Fruit fly (Drosophila melanogaster) whole organism, embryonic: Measurements from ENCODE around the gene Tim17b1.

Experiments used
- Ada2b ChIP-seq: fragments of 200-800 bp; sonication (Bioruptor generic); IDR thresholded peaks from 2 replicates; pipeline ENCODE4 v1.3.6; 2022; ENCODE audit warnings: missing biosample characterization, missing genetic modification characterization
- B-H2 ChIP-seq: fragments of 200-800 bp; sonication (Bioruptor generic); optimal IDR thresholded peaks from 2 replicates; lab custom pipeline; 2018; ENCODE audit warnings: missing biosample characterization, mild to moderate bottlenecking, missing genetic modification characterization
- CG10321 ChIP-seq: fragments of 200-800 bp; sonication (Bioruptor generic); IDR thresholded peaks from 2 replicates; pipeline ENCODE4 v1.3.6; 2022; ENCODE audit warnings: missing biosample characterization, missing genetic modification characterization
- CG11398 ChIP-seq: fragments of 200-800 bp; sonication (Bioruptor generic); optimal IDR thresholded peaks from 2 replicates; lab custom pipeline; 2016; ENCODE audit warnings: missing biosample characterization, missing genetic modification characterization
- CG11456 ChIP-seq: fragments of 200-800 bp; sonication (Bioruptor generic); IDR thresholded peaks from 3 replicates; pipeline ENCODE4 v1.3.6; 2022; ENCODE audit warnings: missing biosample characterization, missing genetic modification characterization
- CG11695 ChIP-seq: fragments of 200-800 bp; sonication (Bioruptor generic); IDR thresholded peaks from 3 replicates; pipeline ENCODE4 v1.3.6; 2022; ENCODE audit warnings: missing biosample characterization, missing genetic modification characterization
- CG12391 ChIP-seq: fragments of 200-800 bp; sonication (Bioruptor generic); optimal IDR thresholded peaks from 3 replicates; lab custom pipeline; 2018; ENCODE audit warnings: missing biosample characterization, mild to moderate bottlenecking, missing genetic modification characterization, moderate library complexity
- CG14667 ChIP-seq: fragments of 200-800 bp; sonication (Bioruptor generic); IDR thresholded peaks from 2 replicates; pipeline ENCODE4 v1.3.6; 2022; ENCODE audit warnings: missing biosample characterization, missing genetic modification characterization
- CG16779 ChIP-seq: fragments of 200-800 bp; sonication (Bioruptor generic); IDR thresholded peaks from 2 replicates; pipeline ENCODE4 v1.3.6; 2022; ENCODE audit warnings: missing biosample characterization, missing genetic modification characterization
- CG2678 ChIP-seq: fragments of 200-800 bp; sonication (Bioruptor generic); optimal IDR thresholded peaks from 3 replicates; lab custom pipeline; 2019; ENCODE audit warnings: missing biosample characterization, mild to moderate bottlenecking, missing genetic modification characterization, moderate library complexity
- CG3163 ChIP-seq: fragments of 200-800 bp; sonication (Bioruptor generic); optimal IDR thresholded peaks from 3 replicates; lab custom pipeline; 2016; ENCODE audit warnings: missing biosample characterization, missing genetic modification characterization
- CG32767 ChIP-seq: fragments of 200-800 bp; sonication (Bioruptor generic); IDR thresholded peaks from 2 replicates; pipeline ENCODE4 v1.3.6; 2022; ENCODE audit warnings: missing biosample characterization, missing genetic modification characterization
- CG3847 ChIP-seq: fragments of 200-800 bp; sonication (Bioruptor generic); IDR thresholded peaks from 2 replicates; pipeline ENCODE4 v1.3.6; 2022; ENCODE audit warnings: missing biosample characterization, missing genetic modification characterization
- CG6813 ChIP-seq: fragments of 200-800 bp; sonication (Bioruptor generic); optimal IDR thresholded peaks from 2 replicates; lab custom pipeline; 2017; ENCODE audit warnings: missing biosample characterization, missing genetic modification characterization, mild to moderate bottlenecking, moderate library complexity, missing genetic modification reagents
- CG7271 ChIP-seq: fragments of 200-800 bp; sonication (Bioruptor generic); optimal IDR thresholded peaks from 2 replicates; lab custom pipeline; 2018; ENCODE audit warnings: missing biosample characterization, mild to moderate bottlenecking, missing genetic modification characterization, moderate library complexity
- CG8281 ChIP-seq: fragments of 200-800 bp; sonication (Bioruptor generic); optimal IDR thresholded peaks from 2 replicates; lab custom pipeline; 2018; ENCODE audit warnings: missing biosample characterization, mild to moderate bottlenecking, missing genetic modification characterization, moderate library complexity
- CG8388 ChIP-seq: fragments of 200-800 bp; sonication (Bioruptor generic); optimal IDR thresholded peaks from 2 replicates; lab custom pipeline; 2019; ENCODE audit warnings: missing biosample characterization, mild to moderate bottlenecking, missing genetic modification characterization, moderate library complexity
- CG9817 ChIP-seq: fragments of 200-800 bp; sonication (Bioruptor generic); optimal IDR thresholded peaks from 2 replicates; lab custom pipeline; 2018; ENCODE audit warnings: missing biosample characterization, mild to moderate bottlenecking, missing genetic modification characterization, moderate library complexity
- D ChIP-seq, 2 experiments: fragments of 200-800 bp in 1 of 2; fragments of >200 bp in 1 of 2; sonication (Bioruptor generic) in 1 of 2; optimal IDR thresholded peaks; 2 replicates in 1 of 2; 3 replicates in 1 of 2; lab custom pipeline; 2017; ENCODE audit warnings: mild to moderate bottlenecking in 1 of 2, missing biosample characterization in 1 of 2, missing genetic modification characterization in 1 of 2, missing genetic modification reagents in 1 of 2
- Dfd ChIP-seq, 2 experiments: fragments of >200 bp; optimal IDR thresholded peaks; 2 replicates each; lab custom pipeline; 2017; ENCODE audit warnings: missing biosample characterization in 2 of 2, missing genetic modification characterization in 2 of 2
- Dll ChIP-seq: fragments of 200-800 bp; sonication (Bioruptor generic); IDR thresholded peaks from 4 replicates; pipeline ENCODE4 v1.3.6; 2022; ENCODE audit warnings: missing biosample characterization, missing genetic modification characterization; ENCODE audit not compliant: partially characterized antibody
- Hmx ChIP-seq: fragments of 200-800 bp; sonication (Bioruptor generic); optimal IDR thresholded peaks from 2 replicates; lab custom pipeline; 2016; ENCODE audit warnings: missing biosample characterization, missing genetic modification characterization
- Jarid2 ChIP-seq: fragments of 200-800 bp; sonication (Bioruptor generic); optimal IDR thresholded peaks from 3 replicates; lab custom pipeline; 2017; ENCODE audit warnings: mild to moderate bottlenecking, missing biosample characterization, missing genetic modification reagents, missing genetic modification characterization
- MESR4 ChIP-seq: fragments of 200-800 bp; sonication (Bioruptor generic); optimal IDR thresholded peaks from 2 replicates; lab custom pipeline; 2018; ENCODE audit warnings: missing biosample characterization, mild to moderate bottlenecking, missing genetic modification characterization, moderate library complexity
- Med ChIP-seq: fragments of 200-800 bp; sonication (Bioruptor generic); peaks from one replicate; lab custom pipeline; 2016; ENCODE audit warnings: missing biosample characterization, missing genetic modification characterization, mild to moderate bottlenecking, inconsistent platforms, moderate library complexity
- Nf-YA ChIP-seq: fragments of 200-800 bp; sonication (Bioruptor generic); IDR thresholded peaks from 2 replicates; pipeline ENCODE4 v1.3.6; 2022; ENCODE audit warnings: missing biosample characterization, missing genetic modification characterization
- PHDP ChIP-seq: fragments of 200-800 bp; sonication (Bioruptor generic); optimal IDR thresholded peaks from 3 replicates; lab custom pipeline; 2018; ENCODE audit warnings: missing biosample characterization, mild to moderate bottlenecking, missing genetic modification characterization, moderate library complexity
- Pdp1 ChIP-seq, 2 experiments: fragments of 200-800 bp; sonication (Bioruptor generic); optimal IDR thresholded peaks; 3 replicates each; lab custom pipeline; 2016; ENCODE audit warnings: missing biosample characterization in 2 of 2, missing genetic modification characterization in 2 of 2, mild to moderate bottlenecking in 1 of 2, moderate library complexity in 1 of 2
- Vsx1 ChIP-seq: fragments of 200-800 bp; sonication (Bioruptor generic); optimal IDR thresholded peaks from 2 replicates; lab custom pipeline; 2017; ENCODE audit warnings: missing biosample characterization, mild to moderate bottlenecking, missing genetic modification characterization, missing genetic modification reagents
- abd-A ChIP-seq: fragments of 200-800 bp; sonication (Bioruptor generic); optimal IDR thresholded peaks from 3 replicates; lab custom pipeline; 2019; ENCODE audit warnings: missing biosample characterization, mild to moderate bottlenecking, missing genetic modification characterization, moderate library complexity
- ci ChIP-seq: fragments of 200-800 bp; sonication (Bioruptor generic); IDR thresholded peaks from 3 replicates; pipeline ENCODE4 v1.3.6; 2022; ENCODE audit warnings: missing biosample characterization, missing genetic modification characterization
- dpn ChIP-seq, 2 experiments: fragments of 200-800 bp; sonication (Bioruptor generic); optimal IDR thresholded peaks; 3 replicates each; lab custom pipeline; 2016; ENCODE audit warnings: missing biosample characterization in 2 of 2, missing genetic modification characterization in 2 of 2
- ems ChIP-seq: fragments of 200-800 bp; sonication (Bioruptor generic); optimal IDR thresholded peaks from 3 replicates; lab custom pipeline; 2016; ENCODE audit warnings: missing biosample characterization, missing genetic modification characterization
- esg ChIP-seq: fragments of 200-800 bp; sonication (Bioruptor generic); conservative IDR thresholded peaks from 2 replicates; pipeline ENCODE4 v1.3.6; 2022; ENCODE audit warnings: missing biosample characterization, missing genetic modification characterization
- fd102C ChIP-seq: fragments of 200-800 bp; sonication (Bioruptor generic); optimal IDR thresholded peaks from 2 replicates; lab custom pipeline; 2018; ENCODE audit warnings: missing biosample characterization, mild to moderate bottlenecking, missing genetic modification characterization, moderate library complexity
- gem ChIP-seq: fragments of 200-800 bp; sonication (Bioruptor generic); optimal IDR thresholded peaks from 2 replicates; lab custom pipeline; 2019; ENCODE audit warnings: missing biosample characterization, mild to moderate bottlenecking, missing genetic modification characterization, moderate library complexity
- ind ChIP-seq: fragments of 200-800 bp; sonication (Bioruptor generic); optimal IDR thresholded peaks from 3 replicates; lab custom pipeline; 2016; ENCODE audit warnings: missing biosample characterization, missing genetic modification characterization
- insv ChIP-seq, 2 experiments: fragments of 200-800 bp; sonication (Bioruptor generic); optimal IDR thresholded peaks; 3 replicates each; lab custom pipeline; 2016 to 2018; ENCODE audit warnings: missing biosample characterization in 2 of 2, missing genetic modification characterization in 2 of 2
- inv ChIP-seq: fragments of 200-800 bp; sonication (Bioruptor generic); IDR thresholded peaks from 2 replicates; pipeline ENCODE4 v1.3.6; 2022; ENCODE audit warnings: missing biosample characterization, missing genetic modification characterization; ENCODE audit not compliant: partially characterized antibody
- mirr ChIP-seq: fragments of 200-800 bp; sonication (Bioruptor generic); optimal IDR thresholded peaks from 3 replicates; lab custom pipeline; 2018; ENCODE audit warnings: missing biosample characterization, mild to moderate bottlenecking, missing genetic modification characterization
- odd ChIP-seq: fragments of 200-800 bp; sonication (Bioruptor generic); optimal IDR thresholded peaks from 2 replicates; lab custom pipeline; 2017; ENCODE audit warnings: missing biosample characterization, mild to moderate bottlenecking, missing genetic modification characterization
- so ChIP-seq: fragments of 200-800 bp; sonication (Bioruptor generic); IDR thresholded peaks from 3 replicates; pipeline ENCODE4 v1.3.6; 2022; ENCODE audit warnings: missing biosample characterization, missing genetic modification characterization
- sr ChIP-seq: fragments of 200-800 bp; sonication (Bioruptor generic); IDR thresholded peaks from 3 replicates; pipeline ENCODE4 v1.3.6; 2022; ENCODE audit warnings: missing biosample characterization, missing genetic modification characterization
- ssp ChIP-seq: fragments of 200-800 bp; sonication (Bioruptor generic); IDR thresholded peaks from 2 replicates; pipeline ENCODE4 v1.3.6; 2022; ENCODE audit warnings: missing biosample characterization, missing genetic modification characterization
- tgo ChIP-seq: fragments of 200-800 bp; sonication (Bioruptor generic); IDR thresholded peaks from 3 replicates; pipeline ENCODE4 v1.3.6; 2022; ENCODE audit warnings: missing biosample characterization, missing genetic modification characterization
- tio ChIP-seq: fragments of 200-800 bp; sonication (Bioruptor generic); optimal IDR thresholded peaks from 2 replicates; lab custom pipeline; 2017; ENCODE audit warnings: missing biosample characterization, missing genetic modification characterization, inconsistent platforms
- tna ChIP-seq: fragments of 200-800 bp; sonication (Bioruptor generic); IDR thresholded peaks from 2 replicates; pipeline ENCODE4 v1.3.6; 2022; ENCODE audit warnings: missing biosample characterization, missing genetic modification characterization; ENCODE audit not compliant: partially characterized antibody
- tx ChIP-seq: fragments of 200-800 bp; sonication (Bioruptor generic); optimal IDR thresholded peaks from 2 replicates; lab custom pipeline; 2016; ENCODE audit warnings: missing biosample characterization, missing genetic modification characterization

The Tim17b1 gene

DNA sequence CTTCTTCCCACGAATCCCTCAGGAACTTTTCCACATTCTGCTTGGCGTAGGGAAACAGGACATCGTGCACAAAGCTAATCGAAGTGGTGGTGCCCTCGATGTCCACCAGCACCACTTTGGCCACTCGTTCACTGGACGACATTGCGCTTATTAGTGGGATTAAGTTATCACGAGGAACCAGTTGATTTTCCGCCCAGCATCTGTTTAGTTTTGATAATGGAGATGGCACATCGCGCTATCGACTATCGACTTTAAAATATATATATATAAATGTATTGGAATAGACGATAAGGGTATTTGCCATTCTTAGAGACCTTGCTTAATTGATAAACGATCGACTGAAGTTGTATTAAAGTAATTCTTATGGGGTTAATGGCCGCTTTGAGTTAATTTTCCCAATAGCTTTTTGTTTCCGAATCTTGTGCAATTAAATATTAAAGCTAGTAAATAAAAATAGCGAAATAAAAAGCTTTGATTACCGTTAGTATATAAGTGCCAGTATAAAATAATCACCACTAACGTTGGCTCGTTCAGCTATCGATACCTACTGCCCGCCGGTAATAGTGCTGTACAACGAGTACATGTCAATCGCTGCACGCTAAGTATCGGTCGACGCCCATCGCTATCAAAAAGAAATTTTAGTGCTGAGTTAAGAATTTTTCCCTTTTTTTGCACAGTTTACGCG is 43.3 kb upstream of the Tim17b1 start, which contains the start of the genes Enoph and Hph (continued):
- TF ChIP-seq Ada2b = peak; percentile 31
- TF ChIP-seq insv (GFP tag; optimal IDR thresholded peaks at IDR 0.05; lab: Kevin White, UChicago) = peak in 1 of 2 experiments; percentile 30
- no peak for TF ChIP-seq sr
- no peak for TF ChIP-seq Hmx
- TF ChIP-seq CG16779 (GFP tag; lab: Robert Waterston, UW) = 0 out of 2 replicates have a peak, but pooled peaks have one; percentile 23
- TF ChIP-seq CG2678 = peak; percentile 79
- no peak for TF ChIP-seq CG32767
- peak; percentile 64 for TF ChIP-seq CG12391
- peak; percentile 54; the same call in 1 of the 2 replicates for TF ChIP-seq esg (GFP tag; lab: Robert Waterston, UW)
- peak; percentile 59 for TF ChIP-seq tio
- no peak for TF ChIP-seq CG7271
- TF ChIP-seq Pdp1 (GFP tag; optimal IDR thresholded peaks at IDR 0.05; lab: Kevin White, UChicago) = peak; percentile 24 to 63
- no peak for TF ChIP-seq CG6813 (GFP tag; lab: Kevin White, UChicago)
- TF ChIP-seq CG3163 (GFP tag; lab: Kevin White, UChicago) = peak; percentile 14
- TF ChIP-seq Vsx1 = peak; percentile 50
- TF ChIP-seq mirr (GFP tag; lab: Kevin White, UChicago) = no peak
- peak; percentile 69 for TF ChIP-seq ind (GFP tag; lab: Kevin White, UChicago)
- TF ChIP-seq dpn (GFP tag; optimal IDR thresholded peaks at IDR 0.05; lab: Kevin White, UChicago) = peak; percentile 64 to 71
- TF ChIP-seq fd102C (GFP tag; lab: Kevin White, UChicago) = no peak
- TF ChIP-seq CG11398 (GFP tag; lab: Kevin White, UChicago) = no peak
- TF ChIP-seq ci (GFP tag; lab: Robert Waterston, UW) = no peak
- TF ChIP-seq ems (GFP tag; lab: Kevin White, UChicago) = peak; percentile 38
- TF ChIP-seq CG10321 (GFP tag; lab: Robert Waterston, UW) = no peak
- no peak for TF ChIP-seq Nf-YA
- TF ChIP-seq Med (GFP tag; lab: Kevin White, UChicago) = peak; percentile 88
- peak; percentile 70 for TF ChIP-seq CG9817
- no peak for TF ChIP-seq D (optimal IDR thresholded peaks at IDR 0.05; lab: Kevin White, UChicago)
- TF ChIP-seq D (GFP tag; optimal IDR thresholded peaks at IDR 0.05; lab: Kevin White, UChicago) = peak; percentile 20
- TF ChIP-seq so (GFP tag; lab: Robert Waterston, UW) = no peak
- TF ChIP-seq CG3847 (GFP tag; lab: Robert Waterston, UW) = peak; percentile 57
- TF ChIP-seq odd (GFP tag; lab: Kevin White, UChicago) = no peak
- peak; percentile 58 for TF ChIP-seq PHDP (tag; lab: Kevin White, UChicago)
- peak; percentile 63; the same call in 1 of the 3 replicates for TF ChIP-seq CG11456 (GFP tag; lab: Robert Waterston, UW)
- peak; percentile 27 for TF ChIP-seq Jarid2 (GFP tag; lab: Kevin White, UChicago)
- peak; percentile 76 for TF ChIP-seq gem (tag; lab: Kevin White, UChicago)
- no peak for TF ChIP-seq MESR4 (GFP tag; lab: Kevin White, UChicago)
- TF ChIP-seq inv (GFP tag; lab: Robert Waterston, UW) = peak; percentile 78
- peak; percentile 83 for TF ChIP-seq Dll (GFP tag; lab: Robert Waterston, UW)
- peak; percentile 69; the same call in 1 of the 2 replicates for TF ChIP-seq tna (GFP tag; lab: Robert Waterston, UW)
- TF ChIP-seq CG8281 (tag; lab: Kevin White, UChicago) = no peak
- peak; percentile 26; the same call in 1 of the 2 replicates for TF ChIP-seq CG14667 (GFP tag; lab: Robert Waterston, UW)
- TF ChIP-seq tx (GFP tag; lab: Kevin White, UChicago) = peak; percentile 51
- TF ChIP-seq tgo (GFP tag; lab: Robert Waterston, UW) = peak; percentile 55
- peak; percentile 25 for TF ChIP-seq CG8388 (GFP tag; lab: Kevin White, UChicago)
- peak; percentile 57 for TF ChIP-seq B-H2 (GFP tag; lab: Kevin White, UChicago)
- peak; percentile 54 for TF ChIP-seq abd-A
- peak; percentile 86 for TF ChIP-seq ssp (GFP tag; lab: Robert Waterston, UW)
- TF ChIP-seq Dfd (GFP tag; optimal IDR thresholded peaks at IDR 0.05; lab: Kevin White, UChicago) = no peak
- 0 out of 3 replicates have a peak, but pooled peaks have one; percentile 42 for TF ChIP-seq CG11695 (GFP tag; lab: Robert Waterston, UW)
